Worm (Caenorhabditis elegans) whole organism, late embryonic: ENCODE measurements around the gene F53H2.1.

ENCODE experiments used
- dve-1 ChIP-seq: sonication (generic microtip); optimal IDR thresholded peaks from 2 replicates; lab custom pipeline; 2017; ENCODE audit warnings: antibody characterized with exemption, mild to moderate bottlenecking, missing genetic modification characterization, missing compliant biosample characterization
- hlh-8 ChIP-seq: sonication (generic microtip); optimal IDR thresholded peaks from 2 replicates; lab custom pipeline; 2016; ENCODE audit warnings: missing genotype, missing genetic modification characterization, missing compliant biosample characterization
- pax-1 ChIP-seq: fragments of 150-350 bp; optimal IDR thresholded peaks from 2 replicates; lab custom pipeline; 2014; ENCODE audit warnings: missing biosample characterization, missing genetic modification characterization
- pha-4 ChIP-seq: fragments of 150-350 bp; optimal IDR thresholded peaks from 2 replicates; lab custom pipeline; 2018; ENCODE audit warnings: missing biosample characterization, missing genetic modification reagents, missing genetic modification characterization

DNA sequence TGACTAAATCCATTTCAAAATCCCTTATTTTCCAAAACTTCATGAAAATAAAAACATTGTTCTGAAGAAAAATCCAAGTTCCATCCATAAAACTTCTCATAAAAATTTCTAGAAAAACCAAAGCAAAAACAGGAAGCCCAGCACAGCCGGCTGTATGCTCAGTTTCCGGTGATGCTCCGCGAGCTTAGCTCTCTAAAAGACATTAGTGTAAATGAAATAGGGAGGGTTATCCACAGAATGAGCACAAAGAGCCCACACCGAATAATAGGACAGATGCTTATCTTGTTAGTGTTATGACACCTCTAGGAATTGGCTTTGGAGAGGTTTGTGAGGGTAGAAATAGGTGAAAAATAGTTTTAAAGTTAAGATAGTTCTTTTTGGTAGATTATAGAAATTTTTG, 49.5 kb upstream of the F53H2.1 start:
- TF ChIP-seq dve-1 (tag; lab: Kevin White, UChicago): no peak
- no peak for TF ChIP-seq hlh-8 (tag; lab: Kevin White, UChicago)
- TF ChIP-seq pha-4 (tag; lab: Kevin White, UChicago): no peak
- TF ChIP-seq pax-1 (tag; lab: Kevin White, UChicago): no peak
